Worm (Caenorhabditis elegans): Measurements from ENCODE around the gene B0286.1.

The B0286.1 gene

DNA sequence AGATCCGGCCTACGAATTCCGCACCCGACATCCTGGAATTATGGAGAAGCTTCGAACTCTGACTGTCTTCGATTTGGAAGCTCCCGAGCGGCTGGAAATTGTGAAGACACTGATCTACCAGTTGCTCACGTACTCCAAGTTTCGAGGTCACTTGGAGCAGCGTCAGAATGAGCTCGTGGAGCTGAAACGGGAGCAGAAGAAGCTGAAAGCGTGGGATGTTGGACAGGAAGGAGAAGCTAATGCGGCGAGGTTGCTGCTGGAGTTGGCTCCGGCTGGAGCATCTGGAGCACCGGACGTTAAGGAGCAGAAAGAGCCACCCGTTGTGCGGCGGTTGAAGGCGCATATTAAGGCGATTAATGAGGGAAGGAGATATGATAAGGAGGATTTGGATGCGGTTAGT lies 34.0 kb upstream of the B0286.1 start:
- no peak for TF ChIP-seq T26A5.8 (tag; optimal IDR thresholded peaks at IDR 0.05)
- peak; percentile 84 for TF ChIP-seq zfh-2 (GFP tag; conservative IDR thresholded peaks at IDR 0.05)

DNA sequence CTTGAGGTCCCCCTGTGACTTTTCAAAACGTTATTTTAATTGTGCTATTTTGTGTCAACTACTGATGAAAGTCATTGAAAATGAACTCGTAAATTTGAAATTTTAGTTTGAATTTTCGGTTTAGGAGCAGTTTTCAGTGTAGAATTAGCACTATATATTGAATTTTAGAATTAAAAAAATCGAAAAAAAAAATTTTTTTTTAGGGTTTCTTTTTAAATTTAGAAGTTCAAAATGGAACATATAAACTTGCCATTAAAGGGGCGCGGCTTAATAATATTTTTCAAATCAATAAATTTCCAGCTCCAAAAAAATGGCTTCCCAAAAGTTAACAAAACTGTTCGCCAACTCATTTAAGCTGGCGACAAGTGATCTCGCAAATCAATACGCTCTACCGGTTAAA lies 27.4 kb upstream of the B0286.1 start, which contains the start of gene H20J04.9:
Gene H20J04.9, plus strand, starts transcription at position 301 of the 400 bp plus-strand sequence.
- TF ChIP-seq tlf-1 (GFP tag; optimal IDR thresholded peaks at IDR 0.05) (no peak), zfh-2 (GFP tag; conservative IDR thresholded peaks at IDR 0.05) (no peak)

DNA sequence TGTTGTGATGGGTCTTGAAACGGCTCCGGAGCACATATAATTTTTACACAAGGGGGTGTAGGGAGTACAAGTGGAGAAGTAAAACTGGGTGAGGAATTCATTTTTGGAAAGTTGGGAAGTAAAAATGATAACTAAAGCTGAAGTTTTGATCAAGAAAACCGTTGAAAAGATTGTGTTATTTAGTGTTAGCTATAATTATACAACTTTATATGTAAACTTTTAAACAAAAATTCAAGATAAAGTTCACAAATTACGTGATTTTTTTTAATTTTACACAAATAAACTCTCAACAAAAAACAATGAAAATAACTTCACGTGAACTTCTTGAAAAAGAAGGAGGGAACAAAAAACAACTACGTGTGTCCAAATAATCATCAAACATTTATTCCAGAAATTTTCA lies 23.1 kb upstream of the B0286.1 start, which contains the start of the genes H20J04.7 and H20J04.1:
Gene H20J04.7, minus strand, starts transcription at position 101 of the 400 bp plus-strand sequence.
Gene H20J04.1, plus strand, starts transcription at position 397 of the 400 bp plus-strand sequence.
- TF ChIP-seq F37B4.10 (GFP tag; IDR thresholded peaks at IDR 0.05): no peak

DNA sequence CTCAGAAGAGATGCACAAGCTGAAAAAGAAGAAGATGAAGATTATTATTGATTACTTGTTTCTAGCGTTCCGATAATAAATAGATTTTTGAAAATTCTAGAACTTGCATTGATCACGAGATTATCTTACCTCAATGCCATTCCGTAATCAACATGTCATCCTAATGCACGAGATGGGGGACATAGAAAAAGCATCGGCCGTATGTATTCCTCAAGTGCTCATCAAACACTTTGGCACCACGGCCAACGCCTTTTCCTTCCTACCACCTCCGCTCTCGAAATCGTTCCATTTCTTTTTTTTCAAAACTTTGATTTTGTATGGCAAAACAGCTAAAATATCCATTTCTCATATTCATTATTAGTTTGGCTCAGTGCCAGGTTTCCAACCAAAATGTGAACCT lies 19.5 kb upstream of the B0286.1 start, which contains the start of gene lat-2:
Gene lat-2, plus strand, starts transcription at position 301 of the 400 bp plus-strand sequence.
- no peak for TF ChIP-seq hsf-1 (GFP tag; IDR thresholded peaks at IDR 0.05)
- no peak for TF ChIP-seq aptf-3 (GFP tag; IDR thresholded peaks at IDR 0.05)
- TF ChIP-seq pbrm-1 (GFP tag; IDR thresholded peaks at IDR 0.05): no peak
- no peak for TF ChIP-seq ceh-58 (GFP tag; IDR thresholded peaks at IDR 0.05)
- TF ChIP-seq lin-26 (GFP tag; IDR thresholded peaks at IDR 0.05): no peak
- TF ChIP-seq bed-1 (GFP tag; IDR thresholded peaks at IDR 0.05): no peak
- TF ChIP-seq somi-1 (GFP tag; optimal IDR thresholded peaks at IDR 0.05): no peak
- TF ChIP-seq nfyb-1 (GFP tag; IDR thresholded peaks at IDR 0.05): no peak
- TF ChIP-seq athp-1 (tag; optimal IDR thresholded peaks at IDR 0.05): no peak
- no peak for TF ChIP-seq die-1 (tag; optimal IDR thresholded peaks at IDR 0.05)
- no peak for TF ChIP-seq hlh-12 (tag; optimal IDR thresholded peaks at IDR 0.05)
- TF ChIP-seq T07F8.4 (tag; optimal IDR thresholded peaks at IDR 0.05): no peak

DNA sequence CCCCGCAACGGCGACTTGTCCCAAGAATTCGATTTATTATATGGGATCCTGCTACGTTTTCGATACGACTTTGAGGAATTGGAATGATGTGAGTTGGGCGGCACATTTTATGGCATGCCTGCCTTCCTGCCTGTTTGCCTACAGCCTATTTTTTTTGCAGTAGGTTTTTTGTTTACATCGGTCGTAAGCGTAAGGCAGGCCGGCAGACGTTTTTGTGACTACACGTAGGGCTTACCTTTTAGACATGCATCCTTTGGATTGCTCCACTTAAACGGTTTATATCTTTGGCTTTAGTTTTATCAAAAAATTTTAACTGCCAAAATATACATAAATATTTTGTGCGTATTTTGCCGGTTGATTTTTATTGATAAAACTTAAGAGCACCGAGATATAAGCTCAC lies 19.1 kb upstream of the B0286.1 start:
- no peak for TF ChIP-seq ztf-3 (GFP tag; optimal IDR thresholded peaks at IDR 0.05)

DNA sequence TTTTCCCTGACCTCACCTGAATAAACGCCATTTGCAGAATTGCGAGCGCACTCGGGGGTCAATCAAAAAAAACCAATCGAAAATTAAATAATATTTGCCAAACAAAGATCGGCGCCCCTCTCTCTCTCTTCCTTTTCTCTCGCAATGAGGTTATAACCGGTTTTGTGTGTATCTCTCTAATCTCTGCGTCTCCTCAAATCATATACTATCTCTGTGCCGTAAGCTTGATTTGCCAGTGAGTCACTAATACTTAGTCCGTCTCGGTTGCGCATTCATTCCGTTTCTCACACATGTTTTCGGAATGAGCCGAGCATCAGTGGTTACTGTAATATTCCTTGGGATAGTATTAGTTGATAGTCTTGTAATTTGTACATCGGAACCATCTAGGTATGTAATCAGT lies 16.2 kb upstream of the B0286.1 start:
- TF ChIP-seq hmg-1.2 (GFP tag; IDR thresholded peaks at IDR 0.05) (peak; percentile 72), lsy-27 (tag; optimal IDR thresholded peaks at IDR 0.05; ENCODE audit: borderline replicate concordance, insufficient read depth) (no peak), lin-26 (GFP tag; IDR thresholded peaks at IDR 0.05) (no peak), hlh-12 (tag; optimal IDR thresholded peaks at IDR 0.05) (no peak), Y95B8A.8 (GFP tag; IDR thresholded peaks at IDR 0.05) (no peak)

DNA sequence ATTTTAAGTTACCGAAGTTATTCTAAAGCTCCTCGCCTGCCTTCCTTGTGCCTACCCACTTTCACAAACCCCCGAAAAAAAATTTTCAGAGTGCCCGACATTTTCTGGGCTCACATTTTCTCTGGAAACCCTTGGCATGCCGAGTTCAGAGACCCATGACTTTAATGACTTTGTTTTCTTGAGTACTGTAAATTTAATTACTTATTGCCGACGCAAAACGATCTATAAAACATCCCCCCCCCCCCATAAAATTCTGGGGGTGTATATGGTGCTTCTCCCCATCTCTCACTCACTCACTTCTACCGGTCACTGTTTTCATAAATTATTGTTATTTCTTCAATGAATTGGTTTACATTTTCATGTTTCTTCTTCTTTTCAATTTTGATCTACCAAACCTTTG lies 10.4 kb upstream of the B0286.1 start, which contains the start of gene try-9:
Gene try-9, plus strand, starts transcription at position 301 of the 400 bp plus-strand sequence.
- TF ChIP-seq lin-35 (GFP tag; optimal IDR thresholded peaks at IDR 0.05): no peak
- no peak for TF ChIP-seq ceh-58 (GFP tag; IDR thresholded peaks at IDR 0.05)
- no peak for TF ChIP-seq sea-2 (GFP tag; IDR thresholded peaks at IDR 0.05)
- TF ChIP-seq athp-1 (tag; optimal IDR thresholded peaks at IDR 0.05): no peak
- no peak for TF ChIP-seq hlh-26 (GFP tag; conservative IDR thresholded peaks at IDR 0.05)
- TF ChIP-seq tlf-1 (GFP tag; optimal IDR thresholded peaks at IDR 0.05): no peak
- no peak for TF ChIP-seq madf-10 (tag; optimal IDR thresholded peaks at IDR 0.05)
- no peak for TF ChIP-seq T07F8.4 (tag; optimal IDR thresholded peaks at IDR 0.05)
- TF ChIP-seq lin-26 (GFP tag; IDR thresholded peaks at IDR 0.05): no peak
- TF ChIP-seq pha-4 (tag; optimal IDR thresholded peaks at IDR 0.05): no peak
- TF ChIP-seq akir-1 (GFP tag; optimal IDR thresholded peaks at IDR 0.05): no peak
- TF ChIP-seq bed-2 (GFP tag; IDR thresholded peaks at IDR 0.05): no peak

Measured in whole organism, young adult.